Worm (Caenorhabditis elegans) whole organism, L4 larva: ENCODE results near the gene ZK897.10.

Experiments
- D1046.2 ChIP-seq: fragments of 200-800 bp; sonication (Bioruptor generic); IDR thresholded peaks from 2 replicates; pipeline ENCODE4 v1.3.6; 2022; ENCODE audit warnings: missing genetic modification characterization, missing compliant biosample characterization
- F26F4.8 ChIP-seq: fragments of 200-800 bp; sonication (Bioruptor generic); conservative IDR thresholded peaks from 2 replicates; pipeline ENCODE4 v1.3.6; 2022; ENCODE audit warnings: missing genetic modification characterization, missing compliant biosample characterization
- F37D6.2 ChIP-seq: sonication (generic microtip); optimal IDR thresholded peaks from 2 replicates; lab custom pipeline; 2016; ENCODE audit warnings: mild to moderate bottlenecking, missing genetic modification characterization, missing compliant biosample characterization
- F44E2.7 ChIP-seq: fragments of 200-800 bp; sonication (Bioruptor generic); IDR thresholded peaks from 2 replicates; pipeline ENCODE4 v2.1.2; 2022; ENCODE audit warnings: missing genetic modification characterization, missing compliant biosample characterization
- F49E8.2 ChIP-seq: sonication (generic microtip); optimal IDR thresholded peaks from 2 replicates; lab custom pipeline; 2016; ENCODE audit warnings: missing compliant biosample characterization, mild to moderate bottlenecking, missing genetic modification characterization, borderline replicate concordance
- T20F7.1 ChIP-seq: fragments of 200-800 bp; sonication (Bioruptor generic); optimal IDR thresholded peaks from 2 replicates; lab custom pipeline; 2018; ENCODE audit warnings: mild to moderate bottlenecking, missing genetic modification characterization, missing compliant biosample characterization
- Y48G9A.11 ChIP-seq: fragments of 200-800 bp; sonication (Bioruptor generic); IDR thresholded peaks from 2 replicates; pipeline ENCODE4 v1.3.6; 2022; ENCODE audit warnings: missing genetic modification reagents, missing genetic modification characterization, missing compliant biosample characterization
- aha-1 ChIP-seq: fragments of 150-350 bp; peaks from one replicate; lab custom pipeline; 2014; ENCODE audit warnings: missing biosample characterization, missing genetic modification characterization
- aly-2 ChIP-seq: sonication (generic microtip); optimal IDR thresholded peaks from 2 replicates; lab custom pipeline; 2018; ENCODE audit warnings: missing biosample characterization, missing genetic modification characterization
- attf-4 ChIP-seq: sonication (generic microtip); optimal IDR thresholded peaks from 3 replicates; lab custom pipeline; 2017; ENCODE audit warnings: missing biosample characterization, missing genetic modification characterization
- dmd-6 ChIP-seq: fragments of 200-800 bp; sonication (Bioruptor generic); IDR thresholded peaks from 2 replicates; pipeline ENCODE4 v1.3.6; 2022; ENCODE audit warnings: missing genetic modification reagents, missing genetic modification characterization, missing compliant biosample characterization
- dmd-8 ChIP-seq: fragments of 200-800 bp; sonication (Bioruptor generic); IDR thresholded peaks from 2 replicates; pipeline ENCODE4 v1.3.6; 2022; ENCODE audit warnings: missing genetic modification characterization, missing compliant biosample characterization
- egl-43 ChIP-seq: fragments of 200-800 bp; sonication (Bioruptor generic); IDR thresholded peaks from 2 replicates; pipeline ENCODE4 v1.3.6; 2022; ENCODE audit warnings: missing genetic modification reagents, missing genetic modification characterization, missing compliant biosample characterization
- hlh-11 ChIP-seq: fragments of 200-800 bp; sonication (Bioruptor generic); optimal IDR thresholded peaks from 2 replicates; lab custom pipeline; 2018; ENCODE audit warnings: mild to moderate bottlenecking, missing genetic modification characterization, missing compliant biosample characterization
- hlh-30 ChIP-seq: sonication (generic microtip); optimal IDR thresholded peaks from 2 replicates; lab custom pipeline; 2017; ENCODE audit warnings: antibody characterized with exemption, mild to moderate bottlenecking, missing genetic modification characterization, missing compliant biosample characterization; ENCODE audit not compliant: insufficient read depth
- jun-1 ChIP-seq: fragments of 150-350 bp; optimal IDR thresholded peaks from 2 replicates; lab custom pipeline; 2014; ENCODE audit warnings: missing biosample characterization, missing genetic modification reagents, missing genetic modification characterization
- lim-7 ChIP-seq: fragments of 200-800 bp; sonication (Bioruptor generic); IDR thresholded peaks from 2 replicates; pipeline ENCODE4 v1.3.6; 2022; ENCODE audit warnings: missing genetic modification characterization, missing compliant biosample characterization
- lin-39 ChIP-seq: fragments of 150-350 bp; optimal IDR thresholded peaks from 2 replicates; lab custom pipeline; 2014; ENCODE audit warnings: missing biosample characterization, missing genetic modification reagents, missing genetic modification characterization
- lsy-2 ChIP-seq, 2 experiments: fragments of 150-350 bp in 1 of 2; sonication (generic microtip) in 1 of 2; optimal IDR thresholded peaks; 2 replicates each; lab custom pipeline; 2014 to 2017; ENCODE audit warnings: missing biosample characterization in 2 of 2, missing genetic modification characterization in 2 of 2
- madf-5 ChIP-seq, 2 experiments: fragments of 200-800 bp; sonication (Bioruptor generic); IDR thresholded peaks; 2 replicates each; pipeline ENCODE4 v1.3.6; 2022; ENCODE audit warnings: missing compliant biosample characterization in 2 of 2, missing genetic modification characterization in 2 of 2
- madf-9 ChIP-seq: fragments of 200-800 bp; sonication (Bioruptor generic); conservative IDR thresholded peaks from 2 replicates; pipeline ENCODE4 v1.3.6; 2022; ENCODE audit warnings: missing genetic modification reagents, missing genetic modification characterization, missing compliant biosample characterization
- mes-2 ChIP-seq: sonication (generic microtip); optimal IDR thresholded peaks from 2 replicates; lab custom pipeline; 2016; ENCODE audit warnings: missing genotype, mild to moderate bottlenecking, missing genetic modification characterization, missing compliant biosample characterization; ENCODE audit not compliant: poor library complexity, severe bottlenecking
- nhr-237 ChIP-seq: sonication (generic microtip); optimal IDR thresholded peaks from 2 replicates; lab custom pipeline; 2017; ENCODE audit warnings: missing biosample characterization, missing genetic modification characterization
- nhr-25 ChIP-seq: sonication (generic microtip); optimal IDR thresholded peaks from 2 replicates; lab custom pipeline; 2017; ENCODE audit warnings: missing genetic modification characterization, mild to moderate bottlenecking, missing compliant biosample characterization, antibody characterized with exemption, moderate library complexity, borderline replicate concordance; ENCODE audit not compliant: insufficient read depth
- nhr-28 ChIP-seq: fragments of 150-350 bp; optimal IDR thresholded peaks from 2 replicates; lab custom pipeline; 2014; ENCODE audit warnings: missing biosample characterization, missing genetic modification characterization
- nhr-41 ChIP-seq: fragments of 200-800 bp; sonication (Bioruptor generic); IDR thresholded peaks from 2 replicates; pipeline ENCODE4 v1.3.6; 2022; ENCODE audit warnings: missing genetic modification reagents, missing genetic modification characterization, missing compliant biosample characterization
- nhr-42 ChIP-seq: fragments of 200-800 bp; sonication (Bioruptor generic); IDR thresholded peaks from 2 replicates; pipeline ENCODE4 v1.3.6; 2022; ENCODE audit warnings: missing genetic modification characterization, missing compliant biosample characterization
- nhr-76 ChIP-seq: fragments of 150-350 bp; optimal IDR thresholded peaks from 2 replicates; lab custom pipeline; 2014; ENCODE audit warnings: missing biosample characterization, missing genetic modification characterization
- php-3 ChIP-seq: fragments of 200-800 bp; sonication (Bioruptor generic); IDR thresholded peaks from 2 replicates; pipeline ENCODE4 v1.3.6; 2022; ENCODE audit warnings: missing genetic modification reagents, missing genetic modification characterization, missing compliant biosample characterization
- pqm-1 ChIP-seq: sonication (generic microtip); optimal IDR thresholded peaks from 2 replicates; lab custom pipeline; 2017; ENCODE audit warnings: missing biosample characterization, missing genetic modification characterization
- sdz-12 ChIP-seq: fragments of 200-800 bp; sonication (Bioruptor generic); optimal IDR thresholded peaks from 2 replicates; lab custom pipeline; 2018; ENCODE audit warnings: mild to moderate bottlenecking, missing genetic modification characterization, missing compliant biosample characterization
- set-16 ChIP-seq: fragments of 200-800 bp; sonication (Bioruptor generic); IDR thresholded peaks from 2 replicates; pipeline ENCODE4 v1.3.6; 2022; ENCODE audit warnings: missing genetic modification reagents, missing genetic modification characterization, missing compliant biosample characterization
- spr-3 ChIP-seq: fragments of 200-800 bp; sonication (Bioruptor generic); optimal IDR thresholded peaks from 2 replicates; lab custom pipeline; 2018; ENCODE audit warnings: mild to moderate bottlenecking, missing genetic modification characterization, missing compliant biosample characterization
- tra-1 ChIP-seq: fragments of 200-800 bp; sonication (Bioruptor generic); IDR thresholded peaks from 2 replicates; pipeline ENCODE4 v1.3.6; 2022; ENCODE audit warnings: missing genetic modification reagents, missing genetic modification characterization, missing compliant biosample characterization
- unc-62 ChIP-seq, 3 experiments: fragments of 150-350 bp in 1 of 3; sonication (generic microtip); optimal IDR thresholded peaks in 2 of 3; peaks in 1 of 3; 1 replicate in 1 of 3; 2 replicates in 2 of 3; lab custom pipeline; 2014 to 2017; ENCODE audit warnings: missing biosample characterization in 3 of 3, missing genetic modification characterization in 3 of 3, missing genetic modification reagents in 3 of 3, missing genotype in 1 of 3
- zip-2 ChIP-seq: fragments of 150-350 bp; optimal IDR thresholded peaks from 2 replicates; lab custom pipeline; 2014; ENCODE audit warnings: missing biosample characterization, missing genetic modification characterization

ZK897.10 gene

DNA sequence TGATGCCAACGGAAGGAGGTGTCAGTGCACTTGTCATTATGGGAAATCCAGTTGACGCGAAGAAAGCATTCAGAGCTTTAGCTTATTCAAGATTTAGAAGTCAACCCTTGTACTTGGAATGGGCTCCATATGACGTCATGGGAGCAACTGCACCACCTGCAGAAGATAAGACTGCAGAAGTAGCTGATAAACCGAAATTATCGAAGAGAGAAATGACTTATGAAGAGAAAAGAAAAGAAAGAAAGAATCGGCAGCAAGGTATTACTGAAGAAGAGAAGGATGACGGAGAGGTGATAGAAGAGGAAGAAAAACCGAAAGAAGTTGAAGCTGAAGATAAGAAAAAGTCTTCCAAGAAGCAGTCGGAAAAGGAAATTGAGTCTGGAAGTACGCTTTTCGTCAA, 37.0 kb upstream of the ZK897.10 start:
- TF ChIP-seq tra-1: no peak
- TF ChIP-seq zip-2 (tag; lab: Kevin White, UChicago): no peak
- TF ChIP-seq mes-2 (tag; lab: Kevin White, UChicago): no peak
- peak; percentile 16 for TF ChIP-seq hlh-11 (tag; lab: Kevin White, UChicago)
- TF ChIP-seq aha-1 (tag; lab: Kevin White, UChicago): peak; percentile 37
- TF ChIP-seq dmd-6: peak; percentile 39; the same call in 1 of the 2 replicates
- TF ChIP-seq pqm-1 (tag; lab: Kevin White, UChicago): peak; percentile 52
- TF ChIP-seq, all 104 proteins: peak for 4

DNA sequence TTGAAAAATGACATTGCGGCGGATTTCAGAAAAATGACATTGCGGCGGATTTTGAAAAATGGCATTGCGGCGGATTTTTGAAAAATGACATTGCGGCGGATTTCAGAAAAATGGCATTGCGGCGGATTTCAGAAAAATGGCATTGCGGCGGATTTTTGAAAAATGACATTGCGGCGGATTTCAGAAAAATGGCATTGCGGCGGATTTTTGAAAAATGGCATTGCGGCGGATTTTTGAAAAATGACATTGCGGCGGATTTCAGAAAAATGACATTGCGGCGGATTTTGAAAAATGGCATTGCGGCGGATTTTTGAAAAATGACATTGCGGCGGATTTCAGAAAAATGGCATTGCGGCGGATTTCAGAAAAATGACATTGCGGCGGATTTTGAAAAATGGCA, 34.5 kb upstream of the ZK897.10 start:
- 0 out of 4 replicates have a peak, but pooled peaks of 1 of the 2 experiments have one; percentile 14 for TF ChIP-seq madf-5 (GFP tag; IDR thresholded peaks at IDR 0.05; lab: Robert Waterston, UW)
- 0 out of 2 replicates have a peak, but pooled peaks have one; percentile 21 for TF ChIP-seq egl-43 (GFP tag; lab: Robert Waterston, UW)
- TF ChIP-seq F26F4.8 (GFP tag; lab: Robert Waterston, UW): 0 out of 2 replicates have a peak, but pooled peaks have one; percentile 28
- TF ChIP-seq Y48G9A.11 (GFP tag; lab: Robert Waterston, UW): 0 out of 2 replicates have a peak, but pooled peaks have one; percentile 30
- TF ChIP-seq lim-7 (GFP tag; lab: Robert Waterston, UW): peak; percentile 47; the same call in 1 of the 2 replicates
- TF ChIP-seq, all 104 proteins: peak for 5; not testable (repeated sequence) for 99

DNA sequence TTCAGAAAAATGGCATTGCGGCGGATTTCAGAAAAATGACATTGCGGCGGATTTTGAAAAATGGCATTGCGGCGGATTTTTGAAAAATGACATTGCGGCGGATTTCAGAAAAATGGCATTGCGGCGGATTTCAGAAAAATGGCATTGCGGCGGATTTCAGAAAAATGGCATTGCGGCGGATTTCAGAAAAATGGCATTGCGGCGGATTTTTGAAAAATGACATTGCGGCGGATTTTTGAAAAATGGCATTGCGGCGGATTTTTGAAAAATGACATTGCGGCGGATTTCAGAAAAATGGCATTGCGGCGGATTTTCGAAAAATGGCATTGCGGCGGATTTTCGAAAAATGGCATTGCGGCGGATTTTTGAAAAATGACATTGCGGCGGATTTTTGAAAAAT, 33.6 kb upstream of the ZK897.10 start:
- 0 out of 2 replicates have a peak, but pooled peaks have one; percentile 57 for TF ChIP-seq dmd-8 (GFP tag; lab: Robert Waterston, UW)
- peak in 1 of 2 experiments; percentile 55; a peak in 1 of 4 replicates for TF ChIP-seq madf-5 (GFP tag; IDR thresholded peaks at IDR 0.05; lab: Robert Waterston, UW)
- TF ChIP-seq tra-1: peak; percentile 21; the same call in 1 of the 2 replicates
- TF ChIP-seq F44E2.7: peak; percentile 13; the same call in 1 of the 2 replicates

DNA sequence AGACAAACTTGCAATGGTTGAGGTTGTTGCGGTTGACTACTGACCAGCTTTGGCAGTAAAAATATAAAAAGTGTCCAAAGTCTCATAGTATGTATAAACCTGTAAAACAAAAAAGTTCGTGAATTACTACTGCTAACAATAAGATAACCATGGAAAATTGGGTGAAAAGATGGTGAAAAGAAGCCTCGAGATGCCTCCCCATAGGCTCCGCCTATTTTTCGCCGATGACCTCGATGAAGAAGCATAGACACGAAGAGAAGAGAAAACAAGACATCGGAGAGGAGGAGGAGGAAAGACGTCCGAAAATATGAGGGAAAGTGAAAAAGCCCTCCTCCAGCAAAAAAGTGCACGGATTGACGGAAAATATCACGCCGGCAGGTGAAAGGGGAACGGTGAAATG, 23.7 kb upstream of the ZK897.10 start, which contains the start of gene T23F6.5:
T23F6.5 (minus strand) TSS at position 101 of the 400 bp plus-strand sequence.
- peak in 1 of 2 experiments; percentile 24 for TF ChIP-seq unc-62 (GFP tag; optimal IDR thresholded peaks at IDR 0.05 in 1 of 2; lab: Kevin White, UChicago)
- no peak for TF ChIP-seq unc-62 (tag; optimal IDR thresholded peaks at IDR 0.05; lab: Kevin White, UChicago)
- TF ChIP-seq hlh-30 (tag; lab: Kevin White, UChicago): no peak
- no peak for TF ChIP-seq madf-5 (GFP tag; IDR thresholded peaks at IDR 0.05; lab: Robert Waterston, UW)

DNA sequence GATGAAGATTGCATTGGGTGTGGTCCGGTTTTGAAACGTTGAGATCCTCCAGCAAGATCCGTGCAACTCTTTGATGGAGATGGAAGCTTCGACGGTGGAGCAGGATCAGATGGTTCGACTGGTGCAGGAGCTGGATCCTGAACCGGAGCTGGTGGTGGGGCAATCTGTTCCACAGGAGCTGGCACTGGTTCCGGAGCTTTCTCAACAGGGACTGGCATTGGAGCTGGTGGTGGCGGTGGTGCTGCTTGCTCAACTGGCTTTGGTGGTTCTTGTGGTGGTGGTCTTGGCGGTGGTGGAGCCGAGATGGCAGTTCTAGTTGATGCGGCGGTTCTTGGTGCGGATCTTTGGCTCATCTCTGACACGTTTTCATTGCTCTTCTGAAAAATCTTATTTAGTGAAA, 21.5 kb upstream of the ZK897.10 start:
- TF ChIP-seq aly-2 (tag; lab: Kevin White, UChicago): no peak
- peak; percentile 90 for TF ChIP-seq set-16 (GFP tag; lab: Robert Waterston, UW)
- no peak for TF ChIP-seq nhr-28 (tag; lab: Kevin White, UChicago)
- TF ChIP-seq sdz-12 (GFP tag; lab: Kevin White, UChicago): no peak
- 0 out of 2 replicates have a peak, but pooled peaks have one; percentile 33 for TF ChIP-seq nhr-42 (GFP tag; lab: Robert Waterston, UW)
- no peak for TF ChIP-seq T20F7.1 (GFP tag; lab: Kevin White, UChicago)
- TF ChIP-seq egl-43 (GFP tag; lab: Robert Waterston, UW): 0 out of 2 replicates have a peak, but pooled peaks have one; percentile 38
- TF ChIP-seq nhr-25 (tag; lab: Kevin White, UChicago): no peak
- 0 out of 2 replicates have a peak, but pooled peaks have one; percentile 11 for TF ChIP-seq madf-9
- no peak for TF ChIP-seq nhr-76 (tag; lab: Kevin White, UChicago)

DNA sequence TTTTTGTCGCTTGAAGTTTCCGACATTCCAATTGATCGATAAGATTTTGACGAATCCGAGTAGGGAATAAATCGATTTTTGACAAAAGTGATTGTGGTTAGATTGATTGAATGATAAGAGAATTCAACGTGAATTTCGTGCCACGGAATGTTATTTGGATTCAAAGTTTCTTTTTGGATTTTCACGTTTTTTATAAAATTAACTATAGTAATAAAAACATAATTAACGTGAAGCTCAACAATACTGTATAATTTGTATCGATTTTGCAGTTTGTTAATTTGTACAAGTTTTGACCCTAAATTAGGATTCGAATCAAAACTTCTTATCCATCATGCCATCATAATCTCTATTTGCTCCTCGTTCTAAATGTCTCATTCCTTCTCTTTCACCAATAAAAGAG, 20.4 kb upstream of the ZK897.10 start, which contains the start of gene C36H8.1:
C36H8.1 (minus strand) TSS at position 101 of the 400 bp plus-strand sequence.
- TF ChIP-seq nhr-41 (no peak), set-16 (GFP tag; lab: Robert Waterston, UW) (no peak), egl-43 (GFP tag; lab: Robert Waterston, UW) (no peak), jun-1 (no peak), D1046.2 (GFP tag; lab: Robert Waterston, UW) (no peak), php-3 (no peak), F49E8.2 (no peak), spr-3 (GFP tag; lab: Kevin White, UChicago) (no peak), lsy-2 (tag; optimal IDR thresholded peaks at IDR 0.05; lab: Kevin White, UChicago) (no peak), F37D6.2 (tag; lab: Kevin White, UChicago) (no peak), lin-39 (no peak), attf-4 (no peak), nhr-237 (tag; lab: Kevin White, UChicago) (no peak)
